Worm (Caenorhabditis elegans) whole organism, midembryonic: ENCODE results near the gene nsph-1.1.

Experiments used
- T22C8.4 ChIP-seq: fragments of 200-800 bp; sonication (Bioruptor generic); IDR thresholded peaks from 2 replicates; pipeline ENCODE4 v1.3.6; 2022; ENCODE audit warnings: missing genetic modification characterization, missing compliant biosample characterization
- med-1 ChIP-seq: sonication (generic microtip); optimal IDR thresholded peaks from 2 replicates; lab custom pipeline; 2017; ENCODE audit warnings: missing genetic modification characterization, mild to moderate bottlenecking, missing compliant biosample characterization, antibody characterized with exemption, missing genetic modification reagents; ENCODE audit not compliant: insufficient read depth

DNA sequence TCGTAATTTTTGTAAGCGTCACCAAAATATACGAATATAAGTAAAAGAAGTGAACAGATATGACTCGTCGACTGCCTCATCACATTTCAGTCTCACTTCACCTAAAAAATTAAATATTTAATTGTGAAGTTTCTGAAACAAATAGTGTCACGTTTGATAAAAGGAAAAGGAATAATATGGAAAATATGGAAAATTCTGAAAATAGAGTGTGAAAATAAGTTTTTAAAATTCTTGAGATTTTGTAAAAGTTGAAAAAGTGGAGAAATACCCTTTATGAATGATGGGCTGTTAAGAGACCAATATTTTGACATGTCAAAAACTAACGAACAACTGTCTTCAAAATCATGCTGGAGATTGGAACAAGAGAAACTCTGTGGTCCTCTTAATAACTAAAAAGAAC is 39.9 kb upstream of the nsph-1.1 start, which contains the start of gene T01B7.9:
- no peak for TF ChIP-seq med-1 (GFP tag; lab: Kevin White, UChicago)
- TF ChIP-seq T22C8.4 = no peak
